Worm (Caenorhabditis elegans) whole organism, mixed stage, embryonic: ENCODE measurements around the gene mfsd-12.

Source experiments
- M03D4.4 ChIP-seq: sonication (generic microtip); optimal IDR thresholded peaks from 2 replicates; lab custom pipeline; 2017; ENCODE audit warnings: mild to moderate bottlenecking, missing genetic modification characterization, missing compliant biosample characterization
- bed-3 ChIP-seq: fragments of 200-800 bp; sonication (Bioruptor generic); optimal IDR thresholded peaks from 3 replicates; lab custom pipeline; 2018; ENCODE audit warnings: mild to moderate bottlenecking, missing genetic modification characterization, moderate library complexity, missing compliant biosample characterization
- blmp-1 ChIP-seq: fragments of 150-350 bp; optimal IDR thresholded peaks from 2 replicates; lab custom pipeline; 2014; ENCODE audit warnings: missing biosample characterization, missing genetic modification characterization
- ceh-39 ChIP-seq: fragments of 150-350 bp; optimal IDR thresholded peaks from 2 replicates; lab custom pipeline; 2014; ENCODE audit warnings: missing biosample characterization, missing genetic modification characterization
- ceh-43 ChIP-seq: fragments of 200-800 bp; sonication (Bioruptor generic); optimal IDR thresholded peaks from 2 replicates; lab custom pipeline; 2018; ENCODE audit warnings: mild to moderate bottlenecking, missing genetic modification characterization, moderate library complexity, missing compliant biosample characterization
- ceh-83 ChIP-seq: fragments of 200-800 bp; sonication (Bioruptor generic); optimal IDR thresholded peaks from 2 replicates; lab custom pipeline; 2018; ENCODE audit warnings: mild to moderate bottlenecking, missing genetic modification characterization, missing compliant biosample characterization
- ces-1 ChIP-seq: fragments of 150-350 bp; optimal IDR thresholded peaks from 2 replicates; lab custom pipeline; 2014; ENCODE audit warnings: missing biosample characterization, missing genetic modification reagents, missing genetic modification characterization
- cnd-1 ChIP-seq: fragments of 200-800 bp; sonication (Bioruptor generic); optimal IDR thresholded peaks from 2 replicates; lab custom pipeline; 2018; ENCODE audit warnings: mild to moderate bottlenecking, missing genetic modification characterization, missing compliant biosample characterization
- drap-1 ChIP-seq: fragments of 200-800 bp; sonication (Bioruptor generic); optimal IDR thresholded peaks from 3 replicates; lab custom pipeline; 2018; ENCODE audit warnings: mild to moderate bottlenecking, missing genetic modification characterization, missing compliant biosample characterization
- elt-1 ChIP-seq: sonication (generic microtip); optimal IDR thresholded peaks from 2 replicates; lab custom pipeline; 2017; ENCODE audit warnings: missing genetic modification characterization, mild to moderate bottlenecking, missing compliant biosample characterization, antibody characterized with exemption, moderate library complexity, borderline replicate concordance; ENCODE audit not compliant: insufficient read depth
- elt-3 ChIP-seq: fragments of 150-350 bp; optimal IDR thresholded peaks from 2 replicates; lab custom pipeline; 2014; ENCODE audit warnings: missing biosample characterization, missing genetic modification characterization
- flh-1 ChIP-seq: fragments of 200-800 bp; sonication (Bioruptor generic); optimal IDR thresholded peaks from 2 replicates; lab custom pipeline; 2018; ENCODE audit warnings: mild to moderate bottlenecking, missing genetic modification characterization, moderate library complexity, missing compliant biosample characterization
- ham-2 ChIP-seq: fragments of 200-800 bp; sonication (Bioruptor generic); optimal IDR thresholded peaks from 2 replicates; lab custom pipeline; 2018; ENCODE audit warnings: mild to moderate bottlenecking, missing genetic modification characterization, missing compliant biosample characterization
- hlh-1 ChIP-seq: fragments of 150-350 bp; optimal IDR thresholded peaks from 2 replicates; lab custom pipeline; 2014; ENCODE audit warnings: missing biosample characterization, missing genetic modification reagents, missing genetic modification characterization
- lin-13 ChIP-seq: fragments of 150-350 bp; optimal IDR thresholded peaks from 2 replicates; lab custom pipeline; 2014; ENCODE audit warnings: missing biosample characterization, missing genetic modification characterization
- lin-32 ChIP-seq: fragments of 200-800 bp; sonication (Bioruptor generic); optimal IDR thresholded peaks from 2 replicates; lab custom pipeline; 2018; ENCODE audit warnings: mild to moderate bottlenecking, missing genetic modification characterization, missing compliant biosample characterization
- lsy-2 ChIP-seq: fragments of 150-350 bp; optimal IDR thresholded peaks from 2 replicates; lab custom pipeline; 2014; ENCODE audit warnings: missing biosample characterization, missing genetic modification characterization
- mab-5 ChIP-seq: fragments of 150-350 bp; optimal IDR thresholded peaks from 2 replicates; lab custom pipeline; 2014; ENCODE audit warnings: missing biosample characterization, missing genetic modification characterization
- mep-1 ChIP-seq: fragments of 150-350 bp; optimal IDR thresholded peaks from 2 replicates; lab custom pipeline; 2017; ENCODE audit warnings: missing biosample characterization, missing genetic modification reagents, missing genetic modification characterization, inconsistent platforms
- mls-2 ChIP-seq: sonication (generic microtip); optimal IDR thresholded peaks from 2 replicates; lab custom pipeline; 2016; ENCODE audit warnings: mild to moderate bottlenecking, missing genetic modification characterization, moderate library complexity, missing compliant biosample characterization
- nhr-12 ChIP-seq: fragments of 150-350 bp; optimal IDR thresholded peaks from 2 replicates; lab custom pipeline; 2014; ENCODE audit warnings: missing biosample characterization, missing genetic modification characterization
- nhr-2 ChIP-seq: fragments of 150-350 bp; optimal IDR thresholded peaks from 2 replicates; lab custom pipeline; 2014; ENCODE audit warnings: missing biosample characterization, missing genetic modification characterization
- nhr-237 ChIP-seq: fragments of 150-350 bp; optimal IDR thresholded peaks from 2 replicates; lab custom pipeline; 2014; ENCODE audit warnings: missing biosample characterization, missing genetic modification characterization
- nhr-28 ChIP-seq: fragments of 150-350 bp; optimal IDR thresholded peaks from 2 replicates; lab custom pipeline; 2014; ENCODE audit warnings: missing biosample characterization, missing genetic modification characterization
- pha-4 ChIP-seq: fragments of 150-350 bp; optimal IDR thresholded peaks from 2 replicates; lab custom pipeline; 2018; ENCODE audit warnings: missing biosample characterization, missing genetic modification reagents, missing genetic modification characterization
- sem-2 ChIP-seq: fragments of 200-800 bp; sonication (Bioruptor generic); optimal IDR thresholded peaks from 2 replicates; lab custom pipeline; 2018; ENCODE audit warnings: mild to moderate bottlenecking, missing genetic modification characterization, missing compliant biosample characterization
- snpc-4 ChIP-seq: fragments of 150-350 bp; optimal IDR thresholded peaks from 2 replicates; lab custom pipeline; 2014; ENCODE audit warnings: missing biosample characterization, missing genetic modification characterization
- sptf-1 ChIP-seq: sonication (generic microtip); optimal IDR thresholded peaks from 2 replicates; lab custom pipeline; 2017; ENCODE audit warnings: mild to moderate bottlenecking, missing genetic modification characterization, moderate library complexity, missing compliant biosample characterization
- tbx-8 ChIP-seq: fragments of 200-800 bp; sonication (Bioruptor generic); optimal IDR thresholded peaks from 2 replicates; lab custom pipeline; 2018; ENCODE audit warnings: mild to moderate bottlenecking, missing genetic modification characterization, moderate library complexity, missing compliant biosample characterization
- unc-120 ChIP-seq: sonication (generic microtip); optimal IDR thresholded peaks from 2 replicates; lab custom pipeline; 2017; ENCODE audit warnings: missing genetic modification characterization, missing compliant biosample characterization; ENCODE audit not compliant: poor library complexity, severe bottlenecking
- unc-39 ChIP-seq: fragments of 150-350 bp; optimal IDR thresholded peaks from 2 replicates; lab custom pipeline; 2014; ENCODE audit warnings: missing biosample characterization, missing genetic modification characterization
- unc-62 ChIP-seq: fragments of 150-350 bp; optimal IDR thresholded peaks from 2 replicates; lab custom pipeline; 2014; ENCODE audit warnings: missing biosample characterization, missing genetic modification reagents, missing genetic modification characterization
- zip-8 ChIP-seq: fragments of 150-350 bp; optimal IDR thresholded peaks from 2 replicates; lab custom pipeline; 2014; ENCODE audit warnings: missing biosample characterization, missing genetic modification characterization
- ztf-11 ChIP-seq: fragments of 150-350 bp; optimal IDR thresholded peaks from 2 replicates; lab custom pipeline; 2014; ENCODE audit warnings: missing biosample characterization, missing genetic modification characterization

mfsd-12 gene

ce11 chrX:4654057-4654456 lies 13.8 kb upstream of the mfsd-12 start, which contains the start of gene ceh-1:
TSS of gene ceh-1 (minus strand) at chrX:4654157.
- TF ChIP-seq M03D4.4 (tag; lab: Kevin White, UChicago) (no peak), mls-2 (no peak), hlh-1 (tag; lab: Kevin White, UChicago) (no peak), elt-3 (tag; lab: Kevin White, UChicago) (no peak), flh-1 (GFP tag; lab: Kevin White, UChicago) (no peak), ceh-43 (GFP tag; lab: Kevin White, UChicago) (no peak), snpc-4 (tag; lab: Kevin White, UChicago) (no peak), ceh-39 (tag; lab: Kevin White, UChicago) (no peak), pha-4 (tag; lab: Kevin White, UChicago) (no peak), tbx-8 (GFP tag; lab: Kevin White, UChicago) (no peak), sptf-1 (no peak), ces-1 (GFP tag; lab: Kevin White, UChicago) (no peak), unc-62 (no peak), mep-1 (tag; lab: Kevin White, UChicago) (no peak), mab-5 (tag; lab: Kevin White, UChicago) (no peak)

- no peak for TF ChIP-seq drap-1 (GFP tag; lab: Kevin White, UChicago)
- TF ChIP-seq nhr-28 (tag; lab: Kevin White, UChicago), result no peak
- no peak for TF ChIP-seq elt-1 (tag; lab: Kevin White, UChicago)
- no peak for TF ChIP-seq mep-1 (tag; lab: Kevin White, UChicago)
- TF ChIP-seq nhr-237 (tag; lab: Kevin White, UChicago), result no peak
- TF ChIP-seq unc-120 (tag; lab: Kevin White, UChicago), result no peak
- no peak for TF ChIP-seq mls-2
- no peak for TF ChIP-seq ztf-11 (tag; lab: Kevin White, UChicago)
Measured at ce11 chrX:4657577-4657976, 10.3 kb upstream of the mfsd-12 start.

- TF ChIP-seq lin-13 (no peak), ceh-39 (tag; lab: Kevin White, UChicago) (no peak), unc-62 (no peak), elt-3 (tag; lab: Kevin White, UChicago) (no peak), M03D4.4 (tag; lab: Kevin White, UChicago) (no peak), ham-2 (GFP tag; lab: Kevin White, UChicago) (no peak), nhr-28 (tag; lab: Kevin White, UChicago) (no peak), drap-1 (GFP tag; lab: Kevin White, UChicago) (no peak), mab-5 (tag; lab: Kevin White, UChicago) (no peak), sem-2 (GFP tag; lab: Kevin White, UChicago) (no peak), unc-39 (tag; lab: Kevin White, UChicago) (no peak), ztf-11 (tag; lab: Kevin White, UChicago) (no peak), blmp-1 (tag; lab: Kevin White, UChicago) (no peak), unc-120 (tag; lab: Kevin White, UChicago) (no peak), zip-8 (tag; lab: Kevin White, UChicago) (no peak), cnd-1 (tag; lab: Kevin White, UChicago) (no peak), nhr-237 (tag; lab: Kevin White, UChicago) (no peak), bed-3 (GFP tag; lab: Kevin White, UChicago) (no peak)
- TF ChIP-seq, all 35 proteins: peak for 0
Measured at ce11 chrX:4658303-4658702, 9.6 kb upstream of the mfsd-12 start.

ce11 chrX:4658706-4659105 lies 9.2 kb upstream of the mfsd-12 start:
- no peak for TF ChIP-seq ceh-39 (tag; lab: Kevin White, UChicago)
- TF ChIP-seq nhr-2 (tag; lab: Kevin White, UChicago), result no peak
- no peak for TF ChIP-seq unc-62

ce11 chrX:4660268-4660880 lies 7.5 kb upstream of the mfsd-12 start, which contains the start of gene nhr-45:
TSS of gene nhr-45 (minus strand) at chrX:4660318.
- TF ChIP-seq lin-32, result no peak
- TF ChIP-seq ceh-83 (GFP tag; lab: Kevin White, UChicago), result no peak
- no peak for TF ChIP-seq nhr-12
- TF ChIP-seq elt-3 (tag; lab: Kevin White, UChicago), result no peak
- TF ChIP-seq ceh-43 (GFP tag; lab: Kevin White, UChicago), result no peak
- TF ChIP-seq sem-2 (GFP tag; lab: Kevin White, UChicago), result no peak
- TF ChIP-seq sptf-1, result no peak
- TF ChIP-seq zip-8 (tag; lab: Kevin White, UChicago), result no peak
- TF ChIP-seq nhr-28 (tag; lab: Kevin White, UChicago), result no peak
- TF ChIP-seq tbx-8 (GFP tag; lab: Kevin White, UChicago), result no peak
- TF ChIP-seq snpc-4 (tag; lab: Kevin White, UChicago), result no peak
- no peak for TF ChIP-seq pha-4 (tag; lab: Kevin White, UChicago)
- TF ChIP-seq mab-5 (tag; lab: Kevin White, UChicago), result no peak
- TF ChIP-seq ces-1 (GFP tag; lab: Kevin White, UChicago), result no peak
- no peak for TF ChIP-seq ztf-11 (tag; lab: Kevin White, UChicago)
- TF ChIP-seq nhr-237 (tag; lab: Kevin White, UChicago), result no peak
- TF ChIP-seq lsy-2 (tag; lab: Kevin White, UChicago), result no peak
- TF ChIP-seq unc-39 (tag; lab: Kevin White, UChicago), result no peak
- TF ChIP-seq mls-2, result no peak
